Worm (Caenorhabditis elegans) whole organism, young adult: ENCODE results near the gene K08H2.5.

Source experiments
- B0019.2 ChIP-seq: fragments of 200-800 bp; sonication (Bioruptor generic); conservative IDR thresholded peaks from 2 replicates; pipeline ENCODE4 v1.3.6; 2022; ENCODE audit warnings: missing genetic modification reagents, missing genetic modification characterization, missing compliant biosample characterization
- B0336.3 ChIP-seq: fragments of 200-800 bp; sonication (Bioruptor generic); IDR thresholded peaks from 2 replicates; pipeline ENCODE4 v1.3.6; 2022; ENCODE audit warnings: missing genetic modification characterization, missing compliant biosample characterization
- C06A6.2 ChIP-seq: fragments of 200-800 bp; sonication (Bioruptor generic); conservative IDR thresholded peaks from 2 replicates; pipeline ENCODE4 v1.3.6; 2022; ENCODE audit warnings: missing genetic modification characterization, missing compliant biosample characterization
- C17E4.6 ChIP-seq: fragments of 200-800 bp; sonication (Bioruptor generic); IDR thresholded peaks from 2 replicates; pipeline ENCODE4 v1.3.6; 2022; ENCODE audit warnings: missing genetic modification reagents, missing genetic modification characterization, missing compliant biosample characterization
- D2030.7 ChIP-seq: fragments of 200-800 bp; sonication (Bioruptor generic); IDR thresholded peaks from 2 replicates; pipeline ENCODE4 v1.3.6; 2022; ENCODE audit warnings: missing genetic modification reagents, missing genetic modification characterization, missing compliant biosample characterization
- Y53G8AR.9 ChIP-seq: fragments of 200-800 bp; sonication (Bioruptor generic); conservative IDR thresholded peaks from 2 replicates; pipeline ENCODE4 v1.3.6; 2022; ENCODE audit warnings: missing genetic modification reagents, missing genetic modification characterization, missing compliant biosample characterization
- ama-1 ChIP-seq, 3 experiments: fragments of 150-350 bp in 1 of 3; sonication (generic microtip) in 2 of 3; optimal IDR thresholded peaks; 2 replicates each; lab custom pipeline; 2014 to 2018; ENCODE audit warnings: missing biosample characterization in 2 of 3, missing genetic modification characterization in 2 of 3, missing genetic modification reagents in 2 of 3
- attf-5 ChIP-seq: fragments of 200-800 bp; sonication (Bioruptor generic); optimal IDR thresholded peaks from 2 replicates; lab custom pipeline; 2018; ENCODE audit warnings: mild to moderate bottlenecking, missing genetic modification characterization, missing compliant biosample characterization
- chd-7 ChIP-seq: sonication (generic microtip); optimal IDR thresholded peaks from 2 replicates; lab custom pipeline; 2016; ENCODE audit warnings: mild to moderate bottlenecking, missing genetic modification characterization, moderate library complexity, missing compliant biosample characterization
- die-1 ChIP-seq: sonication (generic microtip); optimal IDR thresholded peaks from 2 replicates; lab custom pipeline; 2016; ENCODE audit warnings: missing genotype, mild to moderate bottlenecking, missing genetic modification characterization, missing compliant biosample characterization
- egl-44 ChIP-seq: fragments of 200-800 bp; sonication (Bioruptor generic); IDR thresholded peaks from 2 replicates; pipeline ENCODE4 v1.3.6; 2022; ENCODE audit warnings: missing genetic modification reagents, missing genetic modification characterization, missing compliant biosample characterization
- egrh-3 ChIP-seq: fragments of 200-800 bp; sonication (Bioruptor generic); IDR thresholded peaks from 2 replicates; pipeline ENCODE4 v1.3.6; 2022; ENCODE audit warnings: missing genetic modification reagents, missing genetic modification characterization, missing compliant biosample characterization
- fkh-3 ChIP-seq: sonication (generic microtip); optimal IDR thresholded peaks from 2 replicates; lab custom pipeline; 2016; ENCODE audit warnings: mild to moderate bottlenecking, missing genetic modification characterization, missing compliant biosample characterization
- him-1 ChIP-seq: sonication (generic microtip); optimal IDR thresholded peaks from 2 replicates; lab custom pipeline; 2016; ENCODE audit warnings: missing genotype, missing genetic modification reagents, missing genetic modification characterization, missing compliant biosample characterization
- hrde-1 ChIP-seq: sonication (generic microtip); optimal IDR thresholded peaks from 2 replicates; lab custom pipeline; 2016; ENCODE audit warnings: missing genetic modification characterization, mild to moderate bottlenecking, missing compliant biosample characterization, moderate library complexity, missing genotype, missing genetic modification reagents, borderline replicate concordance
- let-526 ChIP-seq: fragments of 200-800 bp; sonication (Bioruptor generic); IDR thresholded peaks from 2 replicates; pipeline ENCODE4 v1.3.6; 2022; ENCODE audit warnings: missing genetic modification reagents, missing genetic modification characterization, missing compliant biosample characterization
- let-607 ChIP-seq, 2 experiments: fragments of 200-800 bp in 1 of 2; sonication (Bioruptor generic) in 1 of 2; sonication (generic microtip) in 1 of 2; optimal IDR thresholded peaks; 2 replicates each; lab custom pipeline; 2016 to 2018; ENCODE audit warnings: mild to moderate bottlenecking in 2 of 2, missing compliant biosample characterization in 2 of 2, missing genetic modification characterization in 2 of 2, moderate library complexity in 2 of 2, missing genotype in 1 of 2
- lsy-27 ChIP-seq: sonication (generic microtip); optimal IDR thresholded peaks from 2 replicates; lab custom pipeline; 2017; ENCODE audit warnings: missing genetic modification characterization, mild to moderate bottlenecking, missing compliant biosample characterization, antibody characterized with exemption, missing genotype, borderline replicate concordance; ENCODE audit not compliant: insufficient read depth
- madf-10 ChIP-seq: sonication (generic microtip); optimal IDR thresholded peaks from 2 replicates; lab custom pipeline; 2016; ENCODE audit warnings: mild to moderate bottlenecking, missing genetic modification characterization, missing compliant biosample characterization
- madf-8 ChIP-seq: fragments of 200-800 bp; sonication (Bioruptor generic); conservative IDR thresholded peaks from 2 replicates; pipeline ENCODE4 v1.3.6; 2022; ENCODE audit warnings: missing genetic modification reagents, missing genetic modification characterization, missing compliant biosample characterization
- nfya-2 ChIP-seq: fragments of 200-800 bp; sonication (Bioruptor generic); IDR thresholded peaks from 2 replicates; pipeline ENCODE4 v1.3.6; 2022; ENCODE audit warnings: missing genetic modification reagents, missing genetic modification characterization, missing compliant biosample characterization
- nfyb-1 ChIP-seq: fragments of 200-800 bp; sonication (Bioruptor generic); IDR thresholded peaks from 2 replicates; pipeline ENCODE4 v1.3.6; 2022; ENCODE audit warnings: missing genetic modification reagents, missing genetic modification characterization, missing compliant biosample characterization
- nhr-80 ChIP-seq: sonication (generic microtip); optimal IDR thresholded peaks from 2 replicates; lab custom pipeline; 2016; ENCODE audit warnings: missing genetic modification characterization, missing compliant biosample characterization
- nhr-90 ChIP-seq: sonication (generic microtip); optimal IDR thresholded peaks from 2 replicates; lab custom pipeline; 2016; ENCODE audit warnings: missing genotype, mild to moderate bottlenecking, missing genetic modification characterization, missing compliant biosample characterization
- pbrm-1 ChIP-seq: fragments of 200-800 bp; sonication (Bioruptor generic); IDR thresholded peaks from 2 replicates; pipeline ENCODE4 v1.3.6; 2022; ENCODE audit warnings: missing genetic modification reagents, missing genetic modification characterization, missing compliant biosample characterization
- rec-8 ChIP-seq, 2 experiments: sonication (generic microtip); optimal IDR thresholded peaks; 2 replicates each; lab custom pipeline; 2016; ENCODE audit warnings: mild to moderate bottlenecking in 2 of 2, missing genetic modification characterization in 2 of 2, missing genetic modification reagents in 2 of 2, missing genotype in 2 of 2, missing biosample characterization in 1 of 2, missing compliant biosample characterization in 1 of 2, moderate library complexity in 1 of 2
- repo-1 ChIP-seq: sonication (generic microtip); optimal IDR thresholded peaks from 2 replicates; lab custom pipeline; 2017; ENCODE audit warnings: mild to moderate bottlenecking, missing genetic modification characterization, missing compliant biosample characterization
- snpc-1.1 ChIP-seq: sonication (generic microtip); optimal IDR thresholded peaks from 2 replicates; lab custom pipeline; 2017; ENCODE audit warnings: missing genetic modification characterization, mild to moderate bottlenecking, missing compliant biosample characterization, antibody characterized with exemption, moderate library complexity, missing genotype, missing genetic modification reagents; ENCODE audit not compliant: insufficient read depth
- snpc-3.4 ChIP-seq: sonication (generic microtip); optimal IDR thresholded peaks from 2 replicates; lab custom pipeline; 2017; ENCODE audit warnings: missing genetic modification characterization, mild to moderate bottlenecking, missing compliant biosample characterization, antibody characterized with exemption, moderate library complexity, missing genotype, missing genetic modification reagents
- tbp1 ChIP-seq: fragments of 200-800 bp; sonication (Bioruptor generic); optimal IDR thresholded peaks from 2 replicates; lab custom pipeline; 2018; ENCODE audit warnings: mild to moderate bottlenecking, missing genetic modification characterization, missing compliant biosample characterization
- unc-62 ChIP-seq: fragments of 150-350 bp; optimal IDR thresholded peaks from 2 replicates; lab custom pipeline; 2014; ENCODE audit warnings: missing biosample characterization, missing genetic modification reagents, missing genetic modification characterization
- zfh-2 ChIP-seq: fragments of 200-800 bp; sonication (Bioruptor generic); conservative IDR thresholded peaks from 2 replicates; pipeline ENCODE4 v1.3.6; 2022; ENCODE audit warnings: missing genetic modification reagents, missing genetic modification characterization, missing compliant biosample characterization
- ztf-25 ChIP-seq: fragments of 200-800 bp; sonication (Bioruptor generic); IDR thresholded peaks from 2 replicates; pipeline ENCODE4 v1.3.6; 2022; ENCODE audit warnings: missing genetic modification reagents, missing genetic modification characterization, missing compliant biosample characterization

The K08H2.5 gene

DNA sequence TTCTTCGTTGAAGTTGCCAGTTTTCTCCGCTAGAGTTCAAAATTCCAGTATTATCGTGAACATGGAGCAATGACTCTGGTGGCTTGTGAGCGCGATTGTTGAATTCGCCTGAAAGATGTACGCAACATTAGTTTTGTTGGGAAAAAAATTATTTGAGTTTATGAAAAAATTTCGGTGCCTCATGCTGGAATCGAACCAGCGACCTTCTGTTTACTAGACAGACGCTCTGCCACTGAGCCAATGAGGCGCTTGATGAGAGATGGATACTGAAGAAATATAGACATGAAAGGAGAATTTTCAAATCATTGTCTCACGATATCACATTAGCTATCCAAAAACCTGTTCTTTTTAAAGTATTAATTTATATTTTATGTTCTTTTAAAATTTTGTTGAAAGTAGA is 41.3 kb upstream of the K08H2.5 start (continued):
- TF ChIP-seq tbp1 (GFP tag; lab: Kevin White, UChicago) (peak; percentile 92), let-607 (tag; optimal IDR thresholded peaks at IDR 0.05; lab: Kevin White, UChicago) (peak; percentile 9 to 39), egl-44 (0 out of 2 replicates have a peak, but pooled peaks have one; percentile 38), snpc-3.4 (tag; lab: Kevin White, UChicago) (peak; percentile 9), nfyb-1 (GFP tag; lab: Robert Waterston, UW) (peak; percentile 60; the same call in 1 of the 2 replicates), ztf-25 (GFP tag; lab: Robert Waterston, UW) (peak; percentile 89), attf-5 (GFP tag; lab: Kevin White, UChicago) (peak; percentile 25), snpc-1.1 (peak; percentile 2), nhr-90 (tag; lab: Kevin White, UChicago) (peak; percentile 57), die-1 (tag; lab: Kevin White, UChicago) (peak; percentile 85), Y53G8AR.9 (GFP tag; lab: Robert Waterston, UW) (no peak), unc-62 (GFP tag; lab: Kevin White, UChicago) (no peak), egrh-3 (0 out of 2 replicates have a peak, but pooled peaks have one; percentile 13), chd-7 (tag; lab: Kevin White, UChicago) (peak; percentile 12), B0019.2 (GFP tag; lab: Robert Waterston, UW) (no peak), nfya-2 (GFP tag; lab: Robert Waterston, UW) (no peak), ama-1 (optimal IDR thresholded peaks at IDR 0.05; lab: Kevin White, UChicago) (no peak), ama-1 (GFP tag; optimal IDR thresholded peaks at IDR 0.05; lab: Kevin White, UChicago) (peak in 1 of 2 experiments; percentile 91), fkh-3 (tag; lab: Kevin White, UChicago) (no peak), hrde-1 (tag; lab: Kevin White, UChicago) (peak; percentile 51), pbrm-1 (peak; percentile 73), zfh-2 (no peak), him-1 (tag; lab: Kevin White, UChicago) (peak; percentile 49), rec-8 (tag; optimal IDR thresholded peaks at IDR 0.05; lab: Kevin White, UChicago) (peak; percentile 58 to 76)

DNA sequence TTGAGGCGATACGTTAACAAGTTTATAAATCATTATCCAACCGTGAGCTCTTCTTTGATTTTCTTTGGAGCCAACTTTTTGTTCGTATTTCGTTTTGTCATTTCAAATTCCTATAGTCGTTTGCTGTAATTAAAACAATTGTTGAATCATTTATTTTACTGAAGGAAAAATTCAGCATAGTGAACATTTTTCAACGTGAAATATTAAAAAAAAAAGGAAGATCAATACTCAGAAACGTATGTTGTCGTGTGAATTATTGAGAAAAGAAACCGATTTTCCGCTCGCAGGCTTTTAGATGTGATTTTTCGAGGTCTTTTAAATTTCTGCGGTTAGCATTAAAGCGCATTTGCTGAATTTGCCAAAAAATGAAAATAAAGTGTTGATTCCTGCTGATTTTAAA is 36.7 kb upstream of the K08H2.5 start, which contains the start of gene phf-33:
Gene phf-33 (minus strand): TSS at position 101 of the 400 bp plus-strand sequence.
- TF ChIP-seq repo-1 (tag; lab: Kevin White, UChicago) (no peak), rec-8 (tag; optimal IDR thresholded peaks at IDR 0.05; lab: Kevin White, UChicago) (no peak), D2030.7 (no peak), madf-8 (GFP tag; lab: Robert Waterston, UW) (no peak), B0019.2 (GFP tag; lab: Robert Waterston, UW) (no peak), nhr-90 (tag; lab: Kevin White, UChicago) (no peak), attf-5 (GFP tag; lab: Kevin White, UChicago) (no peak), lsy-27 (tag; lab: Kevin White, UChicago) (no peak), C17E4.6 (GFP tag; lab: Robert Waterston, UW) (no peak), B0336.3 (GFP tag; lab: Robert Waterston, UW) (no peak), let-526 (no peak), C06A6.2 (GFP tag; lab: Robert Waterston, UW) (no peak), madf-10 (no peak), nhr-80 (tag; lab: Kevin White, UChicago) (no peak)

DNA sequence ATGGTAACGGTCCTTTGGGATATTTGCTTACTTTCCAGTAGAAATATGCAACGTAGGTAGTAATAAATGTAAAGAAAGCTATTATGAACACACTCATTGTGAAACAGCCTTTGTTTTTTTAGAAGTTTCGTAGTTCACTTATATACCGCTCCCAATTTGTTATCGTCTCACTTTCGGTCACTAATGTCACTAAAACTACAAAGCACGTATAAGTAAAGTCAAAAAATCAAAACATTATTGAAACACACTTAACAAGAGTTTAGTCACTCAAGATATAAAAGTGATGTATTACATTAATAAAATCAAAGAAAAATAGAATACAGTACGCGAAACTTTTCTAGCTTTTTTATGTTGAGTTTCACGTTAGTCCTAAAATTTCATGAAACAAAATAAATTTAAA is 32.0 kb upstream of the K08H2.5 start, which contains the start of gene cyp-14A3:
Gene cyp-14A3 (minus strand): TSS at position 101 of the 400 bp plus-strand sequence.
- TF ChIP-seq lsy-27 (tag; lab: Kevin White, UChicago): no peak
